Worm (Caenorhabditis elegans): ENCODE data around the gene ada-2.

ce11 chrII:7228646-7229200 is 23.3 kb upstream of the ada-2 start, which contains the start of gene F32A5.4:
- no peak for TF ChIP-seq mef-2 (tag; optimal IDR thresholded peaks at IDR 0.05)
- no peak for TF ChIP-seq alr-1 (tag; optimal IDR thresholded peaks at IDR 0.05; ENCODE audit: borderline replicate concordance)
- TF ChIP-seq fkh-10 (GFP tag; optimal IDR thresholded peaks at IDR 0.05): no peak

All from whole organism, L1 larva.